Worm (Caenorhabditis elegans): ENCODE results near the gene ocr-3.

DNA sequence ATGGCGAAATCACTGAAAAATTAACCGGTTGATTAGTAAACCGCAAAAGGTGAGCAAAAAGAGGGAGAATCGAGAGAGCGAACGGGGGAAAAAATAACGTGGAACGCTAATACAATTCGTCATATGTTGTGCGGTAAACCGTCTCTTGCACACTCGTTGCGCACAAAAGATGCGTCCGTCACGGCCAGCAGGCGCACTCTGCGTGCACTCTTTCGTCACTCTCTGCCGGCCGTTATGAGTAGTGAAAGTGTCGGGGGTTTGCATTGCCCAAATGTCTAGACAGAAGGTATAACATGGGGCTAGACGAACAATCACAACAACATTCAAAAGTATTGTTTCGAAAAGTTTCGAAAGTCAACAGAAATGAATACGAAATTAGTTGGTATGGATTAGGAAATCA, 12.9 kb downstream of the ocr-3 start, which contains the start of gene pkhm-2:
- TF ChIP-seq flt-1 (GFP tag; IDR thresholded peaks at IDR 0.05) (no peak), ama-1 (optimal IDR thresholded peaks at IDR 0.05) (no peak), aly-1 (tag; optimal IDR thresholded peaks at IDR 0.05) (no peak), ceh-13 (GFP tag; optimal IDR thresholded peaks at IDR 0.05) (no peak)

All from whole organism, early embryonic.